Worm (Caenorhabditis elegans) whole organism, late embryonic: Measurements from ENCODE around the gene JC8.4.

Experiments used
- K09A11.1 ChIP-seq: sonication (generic microtip); optimal IDR thresholded peaks from 2 replicates; lab custom pipeline; 2017; ENCODE audit warnings: antibody characterized with exemption, mild to moderate bottlenecking, missing genetic modification characterization, missing compliant biosample characterization; ENCODE audit not compliant: insufficient read depth
- T23F11.4 ChIP-seq: fragments of 200-800 bp; sonication (Bioruptor generic); optimal IDR thresholded peaks from 2 replicates; lab custom pipeline; 2018; ENCODE audit warnings: mild to moderate bottlenecking, missing genetic modification characterization, missing compliant biosample characterization
- ama-1 ChIP-seq: fragments of 150-350 bp; optimal IDR thresholded peaks from 2 replicates; lab custom pipeline; 2014
- ceh-19 ChIP-seq: fragments of 200-800 bp; sonication (Bioruptor generic); optimal IDR thresholded peaks from 2 replicates; lab custom pipeline; 2018; ENCODE audit warnings: mild to moderate bottlenecking, missing genetic modification characterization, missing compliant biosample characterization
- ceh-45 ChIP-seq: fragments of 200-800 bp; sonication (Bioruptor generic); IDR thresholded peaks from 2 replicates; pipeline ENCODE4 v1.3.6; 2022; ENCODE audit warnings: missing genetic modification reagents, missing genetic modification characterization, missing compliant biosample characterization
- ceh-9 ChIP-seq: sonication (generic microtip); optimal IDR thresholded peaks from 2 replicates; lab custom pipeline; 2016; ENCODE audit warnings: mild to moderate bottlenecking, missing genetic modification characterization, inconsistent platforms, missing compliant biosample characterization
- che-1 ChIP-seq: sonication (generic microtip); optimal IDR thresholded peaks from 2 replicates; lab custom pipeline; 2016; ENCODE audit warnings: mild to moderate bottlenecking, missing genetic modification characterization, missing compliant biosample characterization
- dmd-4 ChIP-seq: sonication (generic microtip); optimal IDR thresholded peaks from 2 replicates; lab custom pipeline; 2016; ENCODE audit warnings: borderline replicate concordance, missing genetic modification characterization, missing compliant biosample characterization
- elt-2 ChIP-seq: sonication (generic microtip); optimal IDR thresholded peaks from 2 replicates; lab custom pipeline; 2016; ENCODE audit warnings: missing genetic modification reagents, missing genetic modification characterization, missing compliant biosample characterization
- ets-4 ChIP-seq: sonication (generic microtip); optimal IDR thresholded peaks from 2 replicates; lab custom pipeline; 2016; ENCODE audit warnings: missing genetic modification characterization, missing compliant biosample characterization
- hlh-8 ChIP-seq: sonication (generic microtip); optimal IDR thresholded peaks from 2 replicates; lab custom pipeline; 2016; ENCODE audit warnings: missing genotype, missing genetic modification characterization, missing compliant biosample characterization
- lin-11 ChIP-seq: fragments of 200-800 bp; sonication (Bioruptor generic); optimal IDR thresholded peaks from 2 replicates; lab custom pipeline; 2018; ENCODE audit warnings: mild to moderate bottlenecking, missing genetic modification characterization, missing compliant biosample characterization
- madf-2 ChIP-seq: sonication (generic microtip); optimal IDR thresholded peaks from 2 replicates; lab custom pipeline; 2017; ENCODE audit warnings: missing genetic modification characterization, missing compliant biosample characterization
- mec-3 ChIP-seq: sonication (generic microtip); optimal IDR thresholded peaks from 2 replicates; lab custom pipeline; 2016; ENCODE audit warnings: borderline replicate concordance, missing genetic modification characterization, missing compliant biosample characterization
- nfya-1 ChIP-seq: sonication (generic microtip); optimal IDR thresholded peaks from 2 replicates; lab custom pipeline; 2017; ENCODE audit warnings: missing genetic modification characterization, mild to moderate bottlenecking, missing compliant biosample characterization, antibody characterized with exemption, moderate library complexity
- nhr-232 ChIP-seq: sonication (generic microtip); optimal IDR thresholded peaks from 2 replicates; lab custom pipeline; 2016; ENCODE audit warnings: missing genetic modification characterization, missing compliant biosample characterization
- pag-3 ChIP-seq: sonication (generic microtip); optimal IDR thresholded peaks from 2 replicates; lab custom pipeline; 2016; ENCODE audit warnings: missing compliant biosample characterization, missing genetic modification characterization, borderline replicate concordance
- pax-1 ChIP-seq: fragments of 150-350 bp; optimal IDR thresholded peaks from 2 replicates; lab custom pipeline; 2014; ENCODE audit warnings: missing biosample characterization, missing genetic modification characterization
- pha-2 ChIP-seq: sonication (generic microtip); optimal IDR thresholded peaks from 2 replicates; lab custom pipeline; 2017; ENCODE audit warnings: mild to moderate bottlenecking, missing genetic modification characterization, missing compliant biosample characterization
- pha-4 ChIP-seq: fragments of 150-350 bp; optimal IDR thresholded peaks from 2 replicates; lab custom pipeline; 2018; ENCODE audit warnings: missing biosample characterization, missing genetic modification reagents, missing genetic modification characterization
- ref-2 ChIP-seq: sonication (generic microtip); optimal IDR thresholded peaks from 2 replicates; lab custom pipeline; 2016; ENCODE audit warnings: missing genetic modification characterization, missing compliant biosample characterization
- rnt-1 ChIP-seq: sonication (generic microtip); optimal IDR thresholded peaks from 2 replicates; lab custom pipeline; 2016; ENCODE audit warnings: missing genetic modification characterization, missing compliant biosample characterization
- sdc-2 ChIP-seq: sonication (generic microtip); optimal IDR thresholded peaks from 2 replicates; lab custom pipeline; 2016; ENCODE audit warnings: missing genotype, missing genetic modification characterization, missing compliant biosample characterization
- syd-9 ChIP-seq: sonication (generic microtip); optimal IDR thresholded peaks from 2 replicates; lab custom pipeline; 2016; ENCODE audit warnings: mild to moderate bottlenecking, missing genetic modification characterization, moderate library complexity, missing compliant biosample characterization
- ttx-3 ChIP-seq: sonication (generic microtip); optimal IDR thresholded peaks from 2 replicates; lab custom pipeline; 2016; ENCODE audit warnings: missing genetic modification reagents, missing genetic modification characterization, missing compliant biosample characterization
- unc-42 ChIP-seq: sonication (generic microtip); optimal IDR thresholded peaks from 2 replicates; lab custom pipeline; 2016; ENCODE audit warnings: missing genotype, missing genetic modification characterization, missing compliant biosample characterization
- unc-55 ChIP-seq: sonication (generic microtip); optimal IDR thresholded peaks from 2 replicates; lab custom pipeline; 2017; ENCODE audit warnings: missing biosample characterization, missing genetic modification reagents, missing genetic modification characterization
- unc-86 ChIP-seq: sonication (generic microtip); optimal IDR thresholded peaks from 2 replicates; lab custom pipeline; 2016; ENCODE audit warnings: missing genetic modification characterization, missing compliant biosample characterization

The JC8.4 gene

DNA sequence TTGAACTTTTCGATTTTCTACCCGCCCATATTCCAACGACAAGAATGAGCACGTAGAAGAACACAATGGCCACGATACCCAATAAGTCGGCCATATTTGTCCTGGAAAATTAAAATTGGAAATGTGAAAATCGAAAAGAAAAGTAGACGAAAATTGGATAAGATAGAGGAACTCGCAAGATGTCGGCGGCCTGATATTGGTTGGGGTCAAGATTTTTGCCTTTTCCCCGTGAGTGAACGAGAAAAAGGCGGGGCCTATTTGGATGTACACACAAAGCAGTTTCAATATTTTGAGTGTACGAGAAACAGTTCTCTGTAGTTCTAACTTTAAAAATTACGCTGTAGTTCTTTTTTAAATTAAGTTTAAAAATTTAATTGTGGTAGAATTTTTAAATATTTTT lies 29.0 kb upstream of the JC8.4 start, which contains the start of gene cho-1:
TSS of gene cho-1 (minus strand) at position 101 of the 400 bp plus-strand sequence.
- TF ChIP-seq syd-9 (tag; lab: Kevin White, UChicago) (no peak), ceh-19 (no peak)

DNA sequence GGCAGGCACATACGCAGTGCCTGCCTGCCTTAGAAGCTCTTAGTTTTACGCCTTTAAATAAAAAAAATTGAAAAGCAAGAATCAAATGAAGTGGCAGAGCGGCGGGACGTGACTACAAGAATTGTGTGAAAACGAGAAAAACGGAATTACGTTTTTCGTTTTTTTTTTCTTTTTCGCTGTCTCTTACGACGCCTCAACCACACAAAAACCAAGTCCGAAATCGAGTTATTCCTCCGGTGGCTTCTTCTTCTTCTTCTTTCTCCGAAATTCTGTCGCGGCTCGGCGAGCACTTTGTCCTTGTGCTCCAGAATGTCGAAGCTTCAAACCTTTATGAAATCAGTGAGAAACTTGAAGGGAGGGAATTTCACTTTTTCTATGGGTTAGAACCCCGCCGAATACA lies 22.9 kb upstream of the JC8.4 start:
- TF ChIP-seq ceh-45 (GFP tag; lab: Robert Waterston, UW) (no peak), unc-42 (peak; percentile 75)

DNA sequence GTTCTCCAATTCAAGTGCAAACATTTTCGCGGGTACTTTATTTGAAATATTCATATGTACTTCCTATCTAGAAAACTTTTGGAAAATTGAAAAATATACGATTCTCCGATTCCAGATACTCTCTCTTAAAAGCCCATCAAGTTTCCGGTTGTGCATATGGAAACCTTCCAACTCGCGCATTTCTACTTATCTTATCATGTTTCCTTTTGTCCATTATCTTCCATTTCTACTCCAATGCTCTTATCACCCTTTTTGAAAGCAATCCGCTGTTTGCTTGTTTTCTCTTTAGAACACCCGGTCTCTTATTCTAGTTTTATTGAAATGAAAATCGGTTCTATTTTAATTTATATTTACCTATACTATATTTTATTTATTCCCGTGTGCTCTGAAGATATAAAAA lies 21.8 kb upstream of the JC8.4 start, which contains the start of gene C48D1.5:
TSS of gene C48D1.5 (plus strand) at position 301 of the 400 bp plus-strand sequence.
- TF ChIP-seq elt-2 (tag; lab: Kevin White, UChicago), result peak; percentile 88
- TF ChIP-seq unc-86 (tag; lab: Kevin White, UChicago), result no peak
- no peak for TF ChIP-seq madf-2 (tag; lab: Kevin White, UChicago)
- TF ChIP-seq sdc-2 (tag; lab: Kevin White, UChicago), result no peak

DNA sequence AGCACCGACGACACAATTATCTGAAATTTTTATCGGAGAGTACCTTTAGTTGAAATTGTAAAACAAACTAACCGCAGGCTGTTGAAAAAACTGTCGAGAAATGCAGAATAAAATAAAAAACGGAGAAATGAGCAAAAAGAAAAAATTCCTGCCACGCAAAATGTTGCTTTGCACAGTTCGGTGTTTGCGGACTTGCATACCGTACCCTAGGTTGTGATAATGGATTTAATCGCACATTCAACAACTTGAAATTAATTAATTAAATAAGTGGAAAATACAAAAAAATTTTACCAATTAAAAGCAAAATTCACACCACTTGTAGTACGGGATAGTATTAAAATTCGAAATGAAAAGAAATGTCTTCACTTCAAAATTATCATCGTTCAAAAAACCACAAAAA lies 12.1 kb upstream of the JC8.4 start:
- TF ChIP-seq unc-55 (no peak), unc-42 (peak; percentile 77), nfya-1 (peak; percentile 47)

DNA sequence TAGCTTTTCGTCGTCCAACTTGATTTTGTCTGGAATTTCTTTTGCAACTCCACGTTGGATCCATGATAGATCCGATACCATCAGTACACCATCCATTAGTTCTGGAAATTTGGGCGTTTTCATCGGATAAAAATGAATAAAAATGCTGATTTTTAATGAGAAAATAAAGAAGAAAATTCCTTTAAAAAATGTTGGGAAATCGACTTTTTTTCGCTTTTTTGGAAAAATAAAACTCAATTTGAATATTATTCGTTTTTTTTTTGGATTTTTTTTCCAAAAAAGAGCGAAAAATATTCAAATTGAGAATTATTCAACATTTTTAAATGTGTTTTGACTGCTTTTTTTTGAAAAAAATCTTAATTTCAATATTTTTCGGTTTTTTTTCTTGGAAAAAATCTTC lies 7.0 kb upstream of the JC8.4 start, which contains the start of gene pwp-1:
TSS of gene pwp-1 (minus strand) at position 101 of the 400 bp plus-strand sequence.
- no peak for TF ChIP-seq lin-11 (tag; lab: Kevin White, UChicago)
- TF ChIP-seq T23F11.4 (GFP tag; lab: Kevin White, UChicago), result no peak
- TF ChIP-seq pha-4, result no peak
- no peak for TF ChIP-seq ceh-9
- no peak for TF ChIP-seq pax-1 (tag; lab: Kevin White, UChicago)
- no peak for TF ChIP-seq ref-2
- no peak for TF ChIP-seq hlh-8
- TF ChIP-seq dmd-4 (tag; lab: Kevin White, UChicago), result no peak
- TF ChIP-seq ttx-3 (tag; lab: Kevin White, UChicago), result no peak
- TF ChIP-seq ets-4 (tag; lab: Kevin White, UChicago), result no peak
- no peak for TF ChIP-seq che-1 (tag; lab: Kevin White, UChicago)
- no peak for TF ChIP-seq ceh-45 (GFP tag; lab: Robert Waterston, UW)
- TF ChIP-seq rnt-1 (tag; lab: Kevin White, UChicago), result no peak
- TF ChIP-seq pha-2 (tag; lab: Kevin White, UChicago), result no peak
- no peak for TF ChIP-seq pag-3
- no peak for TF ChIP-seq mec-3 (tag; lab: Kevin White, UChicago)
- no peak for TF ChIP-seq nhr-232 (tag; lab: Kevin White, UChicago)
- no peak for TF ChIP-seq K09A11.1 (tag; lab: Kevin White, UChicago)
- TF ChIP-seq, all 69 proteins: peak for 0

DNA sequence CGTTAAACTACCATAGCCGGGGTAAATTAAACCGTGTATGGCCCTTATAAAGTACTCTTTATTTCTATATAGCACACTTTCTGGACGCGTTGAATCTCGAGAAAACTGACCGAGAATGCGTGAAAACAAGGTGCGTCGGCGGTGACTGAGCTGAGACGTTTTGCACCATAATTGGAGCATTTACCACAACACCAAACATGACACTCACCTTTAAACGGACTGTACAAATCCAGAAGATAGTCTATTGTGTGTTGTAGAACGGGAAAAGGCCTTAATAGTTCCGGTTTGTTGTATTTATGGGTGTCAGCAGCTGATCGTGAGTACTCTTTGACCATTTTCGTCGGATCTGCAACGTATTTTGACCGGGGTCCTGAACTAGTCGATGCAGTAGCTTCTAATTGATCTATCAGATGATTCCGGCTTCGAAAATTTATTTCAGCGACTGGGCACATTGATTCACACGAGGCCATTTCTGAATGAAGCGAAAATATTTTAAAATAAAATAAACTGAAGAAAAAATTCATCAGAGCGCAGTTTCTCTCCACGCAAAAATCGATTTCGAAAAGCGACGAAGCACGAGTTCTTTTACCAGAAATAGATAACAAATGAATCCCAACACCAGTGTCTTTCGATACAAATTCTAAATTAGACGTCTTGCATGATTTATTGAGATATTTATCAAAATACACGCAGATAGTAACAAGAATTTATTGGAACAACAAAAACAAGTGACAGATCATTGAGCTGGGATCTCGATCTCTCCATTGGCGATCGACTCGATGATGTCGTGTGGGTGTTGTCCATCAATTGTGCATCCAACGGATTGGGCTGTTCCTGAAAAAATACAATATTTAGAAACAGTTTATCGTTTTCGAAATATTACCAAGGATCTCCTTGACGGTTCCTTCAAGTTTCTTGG lies 4.3 kb upstream of the JC8.4 start, which contains the start of gene tag-115:
TSS of gene tag-115 (minus strand) at position 472 of the 919 bp plus-strand sequence.
- TF ChIP-seq T23F11.4 (GFP tag; lab: Kevin White, UChicago) (no peak), sdc-2 (tag; lab: Kevin White, UChicago) (no peak), ama-1 (no peak), pha-4 (no peak)
